Fruit fly (Drosophila melanogaster) whole organism, prepupa: ENCODE measurements around the gene NijB.

Source experiments
- Blimp-1 ChIP-seq: fragments of 200-800 bp; sonication (Bioruptor generic); optimal IDR thresholded peaks from 3 replicates; lab custom pipeline; 2017; ENCODE audit warnings: missing biosample characterization, missing genetic modification characterization, mild to moderate bottlenecking, moderate library complexity, missing genetic modification reagents
- CG10669 ChIP-seq: fragments of 200-800 bp; sonication (Bioruptor generic); optimal IDR thresholded peaks from 3 replicates; lab custom pipeline; 2018; ENCODE audit warnings: missing biosample characterization, mild to moderate bottlenecking, missing genetic modification characterization, moderate library complexity
- CG11294 ChIP-seq: fragments of 200-800 bp; sonication (Bioruptor generic); IDR thresholded peaks from 2 replicates; pipeline ENCODE4 v1.3.6; 2022; ENCODE audit warnings: missing biosample characterization, missing genetic modification characterization
- CG11762 ChIP-seq: fragments of 200-800 bp; sonication (Bioruptor generic); optimal IDR thresholded peaks from 3 replicates; lab custom pipeline; 2016; ENCODE audit warnings: missing biosample characterization, missing genetic modification characterization; ENCODE audit not compliant: insufficient read depth
- CG15336 ChIP-seq: fragments of 200-800 bp; sonication (Bioruptor generic); IDR thresholded peaks from 2 replicates; pipeline ENCODE4 v1.3.6; 2022; ENCODE audit warnings: missing biosample characterization, missing genetic modification characterization
- CG1621 ChIP-seq: fragments of 200-800 bp; sonication (Bioruptor generic); optimal IDR thresholded peaks from 3 replicates; lab custom pipeline; 2018; ENCODE audit warnings: missing biosample characterization, mild to moderate bottlenecking, missing genetic modification characterization
- CG34406 ChIP-seq: fragments of 200-800 bp; sonication (Bioruptor generic); optimal IDR thresholded peaks from 3 replicates; lab custom pipeline; 2016; ENCODE audit warnings: missing biosample characterization, missing genetic modification characterization
- CG3919 ChIP-seq: fragments of 200-800 bp; sonication (Bioruptor generic); optimal IDR thresholded peaks from 3 replicates; lab custom pipeline; 2016; ENCODE audit warnings: missing biosample characterization, missing genetic modification characterization
- CG6163 ChIP-seq: fragments of 200-800 bp; sonication (Bioruptor generic); IDR thresholded peaks from 3 replicates; pipeline ENCODE4 v1.3.6; 2022; ENCODE audit warnings: missing biosample characterization, missing genetic modification characterization
- CG6276 ChIP-seq: fragments of 200-800 bp; sonication (Bioruptor generic); optimal IDR thresholded peaks from 2 replicates; lab custom pipeline; 2017; ENCODE audit warnings: missing biosample characterization, mild to moderate bottlenecking, missing genetic modification characterization
- CG6792 ChIP-seq: fragments of 200-800 bp; sonication (Bioruptor generic); optimal IDR thresholded peaks from 3 replicates; lab custom pipeline; 2016; ENCODE audit warnings: missing biosample characterization, missing genetic modification characterization
- CG6808 ChIP-seq: fragments of 200-800 bp; sonication (Bioruptor generic); optimal IDR thresholded peaks from 3 replicates; lab custom pipeline; 2017; ENCODE audit warnings: missing biosample characterization, missing genetic modification characterization, mild to moderate bottlenecking, moderate library complexity, missing genetic modification reagents
- CG6854 ChIP-seq: fragments of 200-800 bp; sonication (Bioruptor generic); optimal IDR thresholded peaks from 2 replicates; lab custom pipeline; 2017; ENCODE audit warnings: missing biosample characterization, mild to moderate bottlenecking, missing genetic modification characterization
- CG7368 ChIP-seq: fragments of 200-800 bp; sonication (Bioruptor generic); optimal IDR thresholded peaks from 3 replicates; lab custom pipeline; 2016; ENCODE audit warnings: missing biosample characterization, missing genetic modification characterization
- CG8119 ChIP-seq: fragments of 200-800 bp; sonication (Bioruptor generic); IDR thresholded peaks from 3 replicates; pipeline ENCODE4 v1.3.6; 2022; ENCODE audit warnings: missing biosample characterization, missing genetic modification characterization
- CG8632 ChIP-seq: fragments of 200-800 bp; sonication (Bioruptor generic); optimal IDR thresholded peaks from 3 replicates; lab custom pipeline; 2016; ENCODE audit warnings: missing biosample characterization, missing genetic modification characterization
- CG9139 ChIP-seq: fragments of 200-800 bp; sonication (Bioruptor generic); optimal IDR thresholded peaks from 3 replicates; lab custom pipeline; 2017; ENCODE audit warnings: missing biosample characterization, mild to moderate bottlenecking, missing genetic modification characterization
- Eip75B ChIP-seq: fragments of 200-800 bp; sonication (Bioruptor generic); optimal IDR thresholded peaks from 3 replicates; lab custom pipeline; 2016; ENCODE audit warnings: missing biosample characterization, missing genetic modification characterization
- Eip78C ChIP-seq: fragments of 200-800 bp; sonication (Bioruptor generic); peaks from one replicate; lab custom pipeline; 2016; ENCODE audit warnings: missing biosample characterization, missing genetic modification characterization
- Ets96B ChIP-seq: fragments of 200-800 bp; optimal IDR thresholded peaks from 2 replicates; lab custom pipeline; 2019; ENCODE audit warnings: missing biosample characterization, mild to moderate bottlenecking, missing genetic modification characterization, moderate library complexity
- Hr39 ChIP-seq: fragments of 200-800 bp; sonication (Bioruptor generic); optimal IDR thresholded peaks from 2 replicates; lab custom pipeline; 2016; ENCODE audit warnings: missing biosample characterization, missing genetic modification characterization
- OdsH ChIP-seq: fragments of 200-800 bp; sonication (Bioruptor generic); optimal IDR thresholded peaks from 3 replicates; lab custom pipeline; 2016; ENCODE audit warnings: missing biosample characterization, missing genetic modification characterization
- Smox ChIP-seq: fragments of 200-800 bp; sonication (Bioruptor generic); optimal IDR thresholded peaks from 3 replicates; lab custom pipeline; 2016; ENCODE audit warnings: missing biosample characterization, missing genetic modification characterization
- Sox14 ChIP-seq: fragments of 200-800 bp; sonication (Bioruptor generic); optimal IDR thresholded peaks from 3 replicates; lab custom pipeline; 2016; ENCODE audit warnings: missing biosample characterization, missing genetic modification characterization
- Sox15 ChIP-seq: fragments of 200-800 bp; sonication (Bioruptor generic); optimal IDR thresholded peaks from 3 replicates; lab custom pipeline; 2016; ENCODE audit warnings: missing biosample characterization, missing genetic modification characterization
- acj6 ChIP-seq: fragments of 200-800 bp; sonication (Bioruptor generic); optimal IDR thresholded peaks from 3 replicates; lab custom pipeline; 2016; ENCODE audit warnings: missing biosample characterization, missing genetic modification characterization
- cyc ChIP-seq: fragments of 200-800 bp; sonication (Bioruptor generic); optimal IDR thresholded peaks from 3 replicates; lab custom pipeline; 2016; ENCODE audit warnings: missing biosample characterization, missing genetic modification characterization
- dsx ChIP-seq: fragments of 200-800 bp; optimal IDR thresholded peaks from 3 replicates; lab custom pipeline; 2019; ENCODE audit warnings: missing biosample characterization, mild to moderate bottlenecking, missing genetic modification characterization, moderate library complexity; ENCODE audit not compliant: poor library complexity, severe bottlenecking
- eg ChIP-seq: fragments of 200-800 bp; sonication (Bioruptor generic); IDR thresholded peaks from 3 replicates; pipeline ENCODE4 v1.3.6; 2022; ENCODE audit warnings: missing biosample characterization, missing genetic modification characterization
- esn ChIP-seq: fragments of 200-800 bp; sonication (Bioruptor generic); optimal IDR thresholded peaks from 2 replicates; lab custom pipeline; 2016; ENCODE audit warnings: missing biosample characterization, mild to moderate bottlenecking, missing genetic modification characterization, moderate library complexity
- fd59A ChIP-seq: fragments of 200-800 bp; sonication (Bioruptor generic); optimal IDR thresholded peaks from 2 replicates; lab custom pipeline; 2017; ENCODE audit warnings: missing biosample characterization, mild to moderate bottlenecking, missing genetic modification characterization, missing genetic modification reagents
- fd85E ChIP-seq: fragments of 200-800 bp; sonication (Bioruptor generic); optimal IDR thresholded peaks from 3 replicates; lab custom pipeline; 2016; ENCODE audit warnings: missing biosample characterization, missing genetic modification characterization
- fkh ChIP-seq: fragments of 200-800 bp; sonication (Bioruptor generic); optimal IDR thresholded peaks from 3 replicates; lab custom pipeline; 2017; ENCODE audit warnings: missing biosample characterization, mild to moderate bottlenecking, missing genetic modification characterization, moderate library complexity
- lz ChIP-seq: fragments of 200-800 bp; sonication (Bioruptor generic); optimal IDR thresholded peaks from 3 replicates; lab custom pipeline; 2016; ENCODE audit warnings: missing biosample characterization, missing genetic modification characterization
- net ChIP-seq: fragments of 200-800 bp; sonication (Bioruptor generic); optimal IDR thresholded peaks from 3 replicates; lab custom pipeline; 2016; ENCODE audit warnings: missing biosample characterization, missing genetic modification characterization
- pdm3 ChIP-seq: fragments of 200-800 bp; sonication (Bioruptor generic); optimal IDR thresholded peaks from 3 replicates; lab custom pipeline; 2016; ENCODE audit warnings: missing biosample characterization, missing genetic modification characterization
- salr ChIP-seq, 2 experiments: fragments of 200-800 bp; sonication (Bioruptor generic); optimal IDR thresholded peaks; 3 replicates each; lab custom pipeline; 2016 to 2018; ENCODE audit warnings: missing biosample characterization in 2 of 2, missing genetic modification characterization in 2 of 2, mild to moderate bottlenecking in 1 of 2
- ss ChIP-seq, 2 experiments: fragments of 200-800 bp; sonication (Bioruptor generic); optimal IDR thresholded peaks; 2 replicates in 1 of 2; 3 replicates in 1 of 2; lab custom pipeline; 2017 to 2018; ENCODE audit warnings: mild to moderate bottlenecking in 2 of 2, missing biosample characterization in 2 of 2, missing genetic modification characterization in 2 of 2, moderate library complexity in 1 of 2
- svp ChIP-seq: fragments of 200-800 bp; sonication (Bioruptor generic); peaks from one replicate; lab custom pipeline; 2016; ENCODE audit warnings: missing biosample characterization, missing genetic modification characterization
- vri ChIP-seq: fragments of 200-800 bp; sonication (Bioruptor generic); optimal IDR thresholded peaks from 3 replicates; lab custom pipeline; 2016; ENCODE audit warnings: missing biosample characterization, mild to moderate bottlenecking, missing genetic modification characterization

NijB gene

dm6 chr3L:18896297-18896863, 4.2 kb downstream of the NijB start (continued):
- TF ChIP-seq Ets96B (tag; lab: Kevin White, UChicago) = no peak
- no peak for TF ChIP-seq CG34406 (GFP tag; lab: Kevin White, UChicago)

DNA sequence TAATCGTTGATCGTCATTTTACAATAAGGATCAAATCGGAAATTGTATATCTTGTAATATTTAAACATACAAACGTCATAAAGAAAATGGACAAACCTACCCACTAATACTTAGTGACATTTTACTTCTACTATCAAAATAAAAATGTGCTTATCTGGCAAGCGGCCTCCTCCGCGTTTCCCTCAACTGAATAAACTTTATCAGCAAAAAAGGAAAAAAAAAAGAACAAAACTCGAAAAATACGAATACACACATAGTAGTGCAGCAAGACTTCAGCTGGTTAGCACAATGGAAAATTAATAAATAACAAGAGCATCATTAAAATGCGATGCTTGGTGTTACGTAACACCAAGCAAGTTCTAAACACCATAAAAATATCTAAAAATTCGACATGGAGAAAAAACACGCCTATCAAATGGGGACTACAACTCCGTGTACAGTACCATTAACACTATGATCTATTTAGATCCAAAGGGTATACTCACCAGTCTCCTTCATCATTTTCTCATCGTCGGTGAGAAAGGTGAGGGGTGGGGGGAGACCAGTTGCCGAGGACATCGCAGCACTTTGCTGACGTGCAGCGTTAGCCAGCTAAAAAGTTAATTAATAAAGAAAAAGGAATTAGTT, 5.4 kb downstream of the NijB start:
- TF ChIP-seq vri = peak; percentile 77
- no peak for TF ChIP-seq fd85E (GFP tag; lab: Kevin White, UChicago)
- TF ChIP-seq, all 60 proteins: peak for 1

DNA sequence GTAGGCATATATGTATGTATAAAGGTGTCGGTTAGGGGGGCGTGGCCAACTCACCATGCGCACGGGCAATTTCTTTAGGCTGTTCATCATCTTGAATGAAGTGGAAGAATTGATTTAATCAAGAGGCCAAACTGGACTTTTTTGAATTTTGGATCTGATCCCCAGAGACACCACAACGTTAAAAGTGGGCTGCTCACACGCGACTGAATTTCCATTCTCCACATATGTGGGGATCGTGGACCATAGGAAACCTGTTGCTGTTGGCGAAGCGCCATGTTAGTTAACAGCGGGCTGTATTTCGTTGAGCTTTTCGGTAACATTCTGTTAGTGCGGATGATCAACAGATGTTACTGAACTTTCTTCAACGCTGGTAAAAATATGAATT, 5.9 kb downstream of the NijB start, which contains the start of gene CG3902:
Gene CG3902, minus strand, starts transcription at position 208 of the 385 bp plus-strand sequence.
- TF ChIP-seq Blimp-1 (GFP tag; lab: Kevin White, UChicago) (no peak), ss (GFP tag; optimal IDR thresholded peaks at IDR 0.05; lab: Kevin White, UChicago) (peak; percentile 38 to 77), CG6163 (GFP tag; lab: Robert Waterston, UW) (peak; percentile 57; the same call in 1 of the 3 replicates), eg (GFP tag; lab: Robert Waterston, UW) (peak; percentile 59; the same call in 1 of the 3 replicates), CG15336 (GFP tag; lab: Robert Waterston, UW) (peak; percentile 49; the same call in 1 of the 2 replicates), pdm3 (no peak), CG11294 (GFP tag; lab: Robert Waterston, UW) (no peak), lz (no peak), CG8119 (GFP tag; lab: Robert Waterston, UW) (peak; percentile 44; the same call in 1 of the 3 replicates), dsx (peak; percentile 25), net (GFP tag; lab: Kevin White, UChicago) (peak; percentile 22), esn (peak; percentile 26), Eip78C (GFP tag; lab: Kevin White, UChicago) (peak; percentile 78), CG3919 (GFP tag; lab: Kevin White, UChicago) (no peak), CG9139 (GFP tag; lab: Kevin White, UChicago) (peak; percentile 28), CG6854 (GFP tag; lab: Kevin White, UChicago) (peak; percentile 75), Eip75B (GFP tag; lab: Kevin White, UChicago) (peak; percentile 14), vri (peak; percentile 73)

- no peak for TF ChIP-seq CG7368 (GFP tag; lab: Kevin White, UChicago)
- TF ChIP-seq lz = peak; percentile 83
- no peak for TF ChIP-seq CG8119 (GFP tag; lab: Robert Waterston, UW)
- peak; percentile 50 for TF ChIP-seq CG6792 (GFP tag; lab: Kevin White, UChicago)
- TF ChIP-seq Hr39 = peak; percentile 86
- no peak for TF ChIP-seq Eip75B (GFP tag; lab: Kevin White, UChicago)
- peak; percentile 45 for TF ChIP-seq fd59A
- no peak for TF ChIP-seq CG3919 (GFP tag; lab: Kevin White, UChicago)
- no peak for TF ChIP-seq vri
- TF ChIP-seq svp (GFP tag; lab: Kevin White, UChicago) = no peak
- TF ChIP-seq CG6808 (GFP tag; lab: Kevin White, UChicago) = no peak
- no peak for TF ChIP-seq CG6276
- no peak for TF ChIP-seq CG10669 (GFP tag; lab: Kevin White, UChicago)
- TF ChIP-seq acj6 = peak; percentile 52
- peak; percentile 41; the same call in 1 of the 2 replicates for TF ChIP-seq CG11294 (GFP tag; lab: Robert Waterston, UW)
- TF ChIP-seq cyc (GFP tag; lab: Kevin White, UChicago) = peak; percentile 63
- peak; percentile 14 for TF ChIP-seq dsx
- TF ChIP-seq ss (GFP tag; optimal IDR thresholded peaks at IDR 0.05; lab: Kevin White, UChicago) = no peak
- no peak for TF ChIP-seq salr (GFP tag; optimal IDR thresholded peaks at IDR 0.05; lab: Kevin White, UChicago)
- peak; percentile 27 for TF ChIP-seq Blimp-1 (GFP tag; lab: Kevin White, UChicago)
- no peak for TF ChIP-seq fkh (GFP tag; lab: Kevin White, UChicago)
- TF ChIP-seq OdsH (GFP tag; lab: Kevin White, UChicago) = no peak
- peak; percentile 60; the same call in 1 of the 3 replicates for TF ChIP-seq eg (GFP tag; lab: Robert Waterston, UW)
- TF ChIP-seq Smox (GFP tag; lab: Kevin White, UChicago) = no peak
- no peak for TF ChIP-seq CG9139 (GFP tag; lab: Kevin White, UChicago)
- peak; percentile 80 for TF ChIP-seq CG6854 (GFP tag; lab: Kevin White, UChicago)
- peak; percentile 55 for TF ChIP-seq Sox15 (GFP tag; lab: Kevin White, UChicago)
- peak; percentile 70 for TF ChIP-seq Sox14
- no peak for TF ChIP-seq CG1621 (tag; lab: Kevin White, UChicago)
- no peak for TF ChIP-seq CG8632 (GFP tag; lab: Kevin White, UChicago)
- no peak for TF ChIP-seq CG11762
- TF ChIP-seq Eip78C (GFP tag; lab: Kevin White, UChicago) = peak; percentile 79
- TF ChIP-seq fd85E (GFP tag; lab: Kevin White, UChicago) = no peak
- no peak for TF ChIP-seq net (GFP tag; lab: Kevin White, UChicago)
Observed at dm6 chr3L:18898770-18899278, 6.6 kb downstream of the NijB start, which contains the start of gene RpL26. Gene RpL26, plus strand, starts transcription at chr3L:18898875.
